Fruit fly (Drosophila melanogaster) whole organism, adult: ENCODE results near the gene BobA.

Experiments used
- CG1620 ChIP-seq: fragments of 200-800 bp; sonication (Bioruptor generic); optimal IDR thresholded peaks from 2 replicates; lab custom pipeline; 2016; ENCODE audit warnings: missing biosample characterization, missing genetic modification characterization
- CG5204 ChIP-seq: fragments of 200-800 bp; sonication (Bioruptor generic); optimal IDR thresholded peaks from 2 replicates; lab custom pipeline; 2016; ENCODE audit warnings: missing biosample characterization, missing genetic modification characterization
- CG7101 ChIP-seq: fragments of 200-800 bp; sonication (Bioruptor generic); optimal IDR thresholded peaks from 2 replicates; lab custom pipeline; 2018; ENCODE audit warnings: missing biosample characterization, mild to moderate bottlenecking, missing genetic modification characterization, moderate library complexity
- tj ChIP-seq: fragments of 200-800 bp; sonication (Bioruptor generic); optimal IDR thresholded peaks from 3 replicates; lab custom pipeline; 2017; ENCODE audit warnings: missing biosample characterization, mild to moderate bottlenecking, missing genetic modification characterization, moderate library complexity

dm6 chr3L:14952858-14953669 lies 7.1 kb upstream of the BobA start:
- TF ChIP-seq tj (GFP tag; lab: Kevin White, UChicago) (no peak), CG1620 (GFP tag; lab: Kevin White, UChicago) (no peak), CG5204 (no peak), CG7101 (tag; lab: Kevin White, UChicago) (no peak)
